Worm (Caenorhabditis elegans) whole organism, mixed stage, embryonic: ENCODE measurements around the gene F46B6.9.

Experiments used
- nhr-12 ChIP-seq: fragments of 150-350 bp; optimal IDR thresholded peaks from 2 replicates; lab custom pipeline; 2014; ENCODE audit warnings: missing biosample characterization, missing genetic modification characterization
- nhr-28 ChIP-seq: fragments of 150-350 bp; optimal IDR thresholded peaks from 2 replicates; lab custom pipeline; 2014; ENCODE audit warnings: missing biosample characterization, missing genetic modification characterization
- pha-4 ChIP-seq: fragments of 150-350 bp; optimal IDR thresholded peaks from 2 replicates; lab custom pipeline; 2018; ENCODE audit warnings: missing biosample characterization, missing genetic modification reagents, missing genetic modification characterization

ce11 chrV:9811154-9811553, 14.5 kb downstream of the F46B6.9 start, which contains the start of gene sru-29:
- TF ChIP-seq nhr-28 (no peak), pha-4 (tag; lab: Kevin White, UChicago) (no peak), nhr-12 (no peak)
